Worm (Caenorhabditis elegans): ENCODE data around the gene Y49F6B.8.
"Not testable (repeated sequence)": the region's sequence is repeated elsewhere in the genome, so short reads cannot be mapped to it uniquely, and the experiment has no call there.

Gene Y49F6B.8

ce11 chrII:3500373-3500772 is 18.9 kb upstream of the Y49F6B.8 start:
- no peak for TF ChIP-seq hnd-1 (tag; optimal IDR thresholded peaks at IDR 0.05)
- no peak for TF ChIP-seq flt-1 (GFP tag; IDR thresholded peaks at IDR 0.05)
- TF ChIP-seq tbx-37 (GFP tag; conservative IDR thresholded peaks at IDR 0.05) = no peak

- TF ChIP-seq hmbx-1 (tag; optimal IDR thresholded peaks at IDR 0.05) (no peak), ets-7 (tag; optimal IDR thresholded peaks at IDR 0.05) (no peak), pes-1 (GFP tag; IDR thresholded peaks at IDR 0.05) (no peak), F13C5.2 (tag; optimal IDR thresholded peaks at IDR 0.05) (no peak), tra-4 (tag; optimal IDR thresholded peaks at IDR 0.05) (no peak), B0310.2 (tag; optimal IDR thresholded peaks at IDR 0.05) (no peak), ceh-13 (GFP tag; optimal IDR thresholded peaks at IDR 0.05) (no peak), hmg-4 (GFP tag; optimal IDR thresholded peaks at IDR 0.05) (no peak), hnd-1 (tag; optimal IDR thresholded peaks at IDR 0.05) (no peak), ceh-36 (tag; optimal IDR thresholded peaks at IDR 0.05) (no peak), tbx-37 (GFP tag; conservative IDR thresholded peaks at IDR 0.05) (no peak), sea-1 (GFP tag; conservative IDR thresholded peaks at IDR 0.05) (no peak), ama-1 (optimal IDR thresholded peaks at IDR 0.05) (no peak), aly-1 (tag; optimal IDR thresholded peaks at IDR 0.05) (no peak), tbx-11 (GFP tag; IDR thresholded peaks at IDR 0.05) (no peak), scrt-1 (GFP tag; IDR thresholded peaks at IDR 0.05) (no peak), flt-1 (GFP tag; IDR thresholded peaks at IDR 0.05) (no peak)
Observed at ce11 chrII:3499386-3499785, 17.9 kb upstream of the Y49F6B.8 start, which contains the start of gene Y49F6B.9. Y49F6B.9 (minus strand) TSS chrII:3499387.

- TF ChIP-seq scrt-1 (GFP tag; IDR thresholded peaks at IDR 0.05); B0310.2 (tag; optimal IDR thresholded peaks at IDR 0.05); tbx-11 (GFP tag; IDR thresholded peaks at IDR 0.05): not testable (repeated sequence)
Observed at ce11 chrII:3490797-3491196, 9.3 kb upstream of the Y49F6B.8 start, which contains the start of gene fbxb-112. fbxb-112 (plus strand) TSS chrII:3491097.

- TF ChIP-seq hmbx-1 (tag; optimal IDR thresholded peaks at IDR 0.05) (no peak), pes-1 (GFP tag; IDR thresholded peaks at IDR 0.05) (peak; percentile 61; the same call in 1 of the 2 replicates), ama-1 (optimal IDR thresholded peaks at IDR 0.05) (no peak), ceh-13 (GFP tag; optimal IDR thresholded peaks at IDR 0.05) (no peak), F13C5.2 (tag; optimal IDR thresholded peaks at IDR 0.05) (no peak), tra-4 (tag; optimal IDR thresholded peaks at IDR 0.05) (no peak), tbx-37 (GFP tag; conservative IDR thresholded peaks at IDR 0.05) (peak; percentile 68), flt-1 (GFP tag; IDR thresholded peaks at IDR 0.05) (0 out of 2 replicates have a peak, but pooled peaks have one; percentile 17), ceh-36 (tag; optimal IDR thresholded peaks at IDR 0.05) (no peak), sea-1 (GFP tag; conservative IDR thresholded peaks at IDR 0.05) (0 out of 2 replicates have a peak, but pooled peaks have one; percentile 6), ets-7 (tag; optimal IDR thresholded peaks at IDR 0.05) (no peak)
Observed at ce11 chrII:3482231-3482630, 747 bp upstream of the Y49F6B.8 start, which contains the start of gene smu-2. smu-2 (plus strand) TSS chrII:3482408.

ce11 chrII:3477171-3477570 is 4.3 kb downstream of the Y49F6B.8 start, which contains the start of gene fbxb-104:
fbxb-104 (minus strand) TSS chrII:3477271.
- no peak for TF ChIP-seq ets-7 (tag; optimal IDR thresholded peaks at IDR 0.05)
- no peak for TF ChIP-seq scrt-1 (GFP tag; IDR thresholded peaks at IDR 0.05)
- no peak for TF ChIP-seq tbx-37 (GFP tag; conservative IDR thresholded peaks at IDR 0.05)
- TF ChIP-seq flt-1 (GFP tag; IDR thresholded peaks at IDR 0.05) = no peak
- no peak for TF ChIP-seq ceh-36 (tag; optimal IDR thresholded peaks at IDR 0.05)
- no peak for TF ChIP-seq hmg-4 (GFP tag; optimal IDR thresholded peaks at IDR 0.05)
- no peak for TF ChIP-seq ama-1 (optimal IDR thresholded peaks at IDR 0.05)
- no peak for TF ChIP-seq hmbx-1 (tag; optimal IDR thresholded peaks at IDR 0.05)

ce11 chrII:3476536-3476935 is 4.9 kb downstream of the Y49F6B.8 start:
- TF ChIP-seq ceh-36 (tag; optimal IDR thresholded peaks at IDR 0.05) = peak; percentile 71
- no peak for TF ChIP-seq tra-4 (tag; optimal IDR thresholded peaks at IDR 0.05)

- TF ChIP-seq scrt-1 (GFP tag; IDR thresholded peaks at IDR 0.05) (no peak), hmbx-1 (tag; optimal IDR thresholded peaks at IDR 0.05) (no peak), B0310.2 (tag; optimal IDR thresholded peaks at IDR 0.05) (no peak), ceh-36 (tag; optimal IDR thresholded peaks at IDR 0.05) (no peak), tbx-37 (GFP tag; conservative IDR thresholded peaks at IDR 0.05) (no peak), aly-1 (tag; optimal IDR thresholded peaks at IDR 0.05) (no peak)
Observed at ce11 chrII:3473744-3474143, 7.7 kb downstream of the Y49F6B.8 start, which contains the start of gene sdz-32. sdz-32 (plus strand) TSS chrII:3474044.

- TF ChIP-seq scrt-1 (GFP tag; IDR thresholded peaks at IDR 0.05) (no peak), tbx-11 (GFP tag; IDR thresholded peaks at IDR 0.05) (no peak)
Observed at ce11 chrII:3472817-3473216, 8.7 kb downstream of the Y49F6B.8 start, which contains the start of gene Y49F6B.6. Y49F6B.6 (plus strand) TSS chrII:3473117.

ce11 chrII:3472316-3472715 is 9.2 kb downstream of the Y49F6B.8 start, which contains the start of gene Y49F6B.12:
Y49F6B.12 (minus strand) TSS chrII:3472416.
- TF ChIP-seq B0310.2 (tag; optimal IDR thresholded peaks at IDR 0.05) = no peak
- no peak for TF ChIP-seq tbx-11 (GFP tag; IDR thresholded peaks at IDR 0.05)
- TF ChIP-seq aly-1 (tag; optimal IDR thresholded peaks at IDR 0.05) = no peak
- no peak for TF ChIP-seq ceh-36 (tag; optimal IDR thresholded peaks at IDR 0.05)
- no peak for TF ChIP-seq sea-1 (GFP tag; conservative IDR thresholded peaks at IDR 0.05)
- no peak for TF ChIP-seq flt-1 (GFP tag; IDR thresholded peaks at IDR 0.05)

All from whole organism, early embryonic.